Worm (Caenorhabditis elegans): ENCODE measurements around the gene try-9.

DNA sequence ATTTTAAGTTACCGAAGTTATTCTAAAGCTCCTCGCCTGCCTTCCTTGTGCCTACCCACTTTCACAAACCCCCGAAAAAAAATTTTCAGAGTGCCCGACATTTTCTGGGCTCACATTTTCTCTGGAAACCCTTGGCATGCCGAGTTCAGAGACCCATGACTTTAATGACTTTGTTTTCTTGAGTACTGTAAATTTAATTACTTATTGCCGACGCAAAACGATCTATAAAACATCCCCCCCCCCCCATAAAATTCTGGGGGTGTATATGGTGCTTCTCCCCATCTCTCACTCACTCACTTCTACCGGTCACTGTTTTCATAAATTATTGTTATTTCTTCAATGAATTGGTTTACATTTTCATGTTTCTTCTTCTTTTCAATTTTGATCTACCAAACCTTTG lies at the start of gene try-9:
- TF ChIP-seq hlh-26 (GFP tag; conservative IDR thresholded peaks at IDR 0.05) (no peak), Y95B8A.8 (GFP tag; IDR thresholded peaks at IDR 0.05) (no peak), mes-4 (tag; optimal IDR thresholded peaks at IDR 0.05) (no peak), nhr-90 (tag; optimal IDR thresholded peaks at IDR 0.05) (no peak), D2030.7 (GFP tag; IDR thresholded peaks at IDR 0.05) (no peak), mel-28 (tag; optimal IDR thresholded peaks at IDR 0.05; ENCODE audit: borderline replicate concordance) (no peak), Y56A3A.18 (GFP tag; IDR thresholded peaks at IDR 0.05) (no peak), unc-62 (GFP tag; optimal IDR thresholded peaks at IDR 0.05) (no peak), repo-1 (tag; optimal IDR thresholded peaks at IDR 0.05) (no peak)

All from whole organism, young adult.